Worm (Caenorhabditis elegans): ENCODE results near the gene gpx-3.

The gpx-3 gene

DNA sequence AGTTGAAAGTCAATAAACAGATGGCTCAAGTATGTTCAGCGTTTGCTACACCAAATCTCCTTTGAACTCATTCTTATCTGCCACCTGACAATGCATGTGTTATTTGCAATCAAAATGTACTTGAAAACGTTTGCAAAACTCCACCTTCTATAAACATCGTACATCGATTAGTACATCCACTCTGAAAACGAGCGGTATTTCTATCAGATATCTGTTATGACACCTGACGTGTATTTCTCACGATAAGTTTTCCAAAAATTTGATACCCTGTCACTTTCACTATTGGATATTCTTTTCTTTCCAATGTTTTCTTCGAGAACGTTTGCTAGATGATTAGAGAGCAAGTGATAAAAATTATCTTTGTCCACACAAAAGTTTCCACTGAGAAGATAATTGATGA, 43.3 kb upstream of the gpx-3 start:
- peak; percentile 21 for TF ChIP-seq tbx-2 (tag; optimal IDR thresholded peaks at IDR 0.05)
- TF ChIP-seq Y116A8C.19 (tag; optimal IDR thresholded peaks at IDR 0.05; ENCODE audit: borderline replicate concordance): no peak
- no peak for TF ChIP-seq unc-30 (tag; optimal IDR thresholded peaks at IDR 0.05)
- TF ChIP-seq nhr-237 (tag; optimal IDR thresholded peaks at IDR 0.05): no peak
- TF ChIP-seq fkh-10 (GFP tag; optimal IDR thresholded peaks at IDR 0.05): no peak
- no peak for TF ChIP-seq swsn-7 (tag; optimal IDR thresholded peaks at IDR 0.05)
- peak in 1 of 2 experiments; percentile 40 for TF ChIP-seq lsy-2 (tag; optimal IDR thresholded peaks at IDR 0.05)
- no peak for TF ChIP-seq mdl-1 (tag; optimal IDR thresholded peaks at IDR 0.05)
- TF ChIP-seq unc-130 (tag; optimal IDR thresholded peaks at IDR 0.05): peak; percentile 47
- TF ChIP-seq ceh-82 (tag; optimal IDR thresholded peaks at IDR 0.05): no peak
- TF ChIP-seq elt-3 (tag; optimal IDR thresholded peaks at IDR 0.05): peak in 1 of 6 experiments; percentile 24
- TF ChIP-seq mab-9 (GFP tag; IDR thresholded peaks at IDR 0.05): no peak
- no peak for TF ChIP-seq ceh-8 (GFP tag; optimal IDR thresholded peaks at IDR 0.05)
- no peak for TF ChIP-seq ets-5 (GFP tag; IDR thresholded peaks at IDR 0.05)
- no peak for TF ChIP-seq nhr-28 (tag; optimal IDR thresholded peaks at IDR 0.05)
- TF ChIP-seq pax-3 (tag; optimal IDR thresholded peaks at IDR 0.05): no peak
- TF ChIP-seq lin-14 (GFP tag; optimal IDR thresholded peaks at IDR 0.05): peak; percentile 55
- TF ChIP-seq nhr-12 (tag; optimal IDR thresholded peaks at IDR 0.05): no peak
- no peak for TF ChIP-seq fkh-4 (tag; optimal IDR thresholded peaks at IDR 0.05; ENCODE audit: borderline replicate concordance)
- no peak for TF ChIP-seq C34B4.2 (tag; optimal IDR thresholded peaks at IDR 0.05)
- TF ChIP-seq hpl-2 (GFP tag; optimal IDR thresholded peaks at IDR 0.05): no peak
- no peak for TF ChIP-seq ceh-63 (GFP tag; optimal IDR thresholded peaks at IDR 0.05)
- TF ChIP-seq ama-1 (optimal IDR thresholded peaks at IDR 0.05): no peak
- TF ChIP-seq blmp-1 (tag; optimal IDR thresholded peaks at IDR 0.05): no peak
- no peak for TF ChIP-seq alr-1 (tag; optimal IDR thresholded peaks at IDR 0.05; ENCODE audit: borderline replicate concordance)
- TF ChIP-seq hlh-4 (tag; optimal IDR thresholded peaks at IDR 0.05): no peak
- TF ChIP-seq unc-98 (GFP tag; IDR thresholded peaks at IDR 0.05): no peak
- TF ChIP-seq nhr-11 (tag; optimal IDR thresholded peaks at IDR 0.05): no peak
- no peak for TF ChIP-seq nhr-90 (tag; optimal IDR thresholded peaks at IDR 0.05; ENCODE audit: poor library complexity)
- TF ChIP-seq efl-1 (optimal IDR thresholded peaks at IDR 0.05): no peak
- peak in 1 of 2 experiments; percentile 56 for TF ChIP-seq efl-1 (GFP tag; optimal IDR thresholded peaks at IDR 0.05 in 1 of 2)
- TF ChIP-seq snu-23 (GFP tag; optimal IDR thresholded peaks at IDR 0.05): peak; percentile 5
- peak; percentile 17 for TF ChIP-seq nhr-20 (tag; optimal IDR thresholded peaks at IDR 0.05)
- TF ChIP-seq unc-62 (GFP tag; optimal IDR thresholded peaks at IDR 0.05): no peak
- TF ChIP-seq nhr-76 (tag; optimal IDR thresholded peaks at IDR 0.05): no peak
- TF ChIP-seq mep-1 (tag; optimal IDR thresholded peaks at IDR 0.05): peak; percentile 38
- TF ChIP-seq skn-1 (tag; optimal IDR thresholded peaks at IDR 0.05): no peak
- TF ChIP-seq nhr-71 (tag; optimal IDR thresholded peaks at IDR 0.05): peak; percentile 44

- no peak for TF ChIP-seq ces-1 (GFP tag; optimal IDR thresholded peaks at IDR 0.05)
- no peak for TF ChIP-seq fkh-4 (tag; optimal IDR thresholded peaks at IDR 0.05; ENCODE audit: borderline replicate concordance)
- TF ChIP-seq mdl-1 (tag; optimal IDR thresholded peaks at IDR 0.05): peak in 1 of 2 experiments; percentile 18
- no peak for TF ChIP-seq efl-1 (optimal IDR thresholded peaks at IDR 0.05)
- TF ChIP-seq efl-1 (GFP tag; optimal IDR thresholded peaks at IDR 0.05 in 1 of 2): peak in 1 of 2 experiments; percentile 89
- TF ChIP-seq vab-15 (tag; optimal IDR thresholded peaks at IDR 0.05): peak; percentile 64
- TF ChIP-seq nhr-20 (tag; optimal IDR thresholded peaks at IDR 0.05): peak; percentile 7
- TF ChIP-seq lin-15B (tag; optimal IDR thresholded peaks at IDR 0.05): no peak
- TF ChIP-seq mef-2 (tag; optimal IDR thresholded peaks at IDR 0.05): no peak
- no peak for TF ChIP-seq rnt-1 (tag; optimal IDR thresholded peaks at IDR 0.05)
- peak; percentile 39 for TF ChIP-seq lin-14 (GFP tag; optimal IDR thresholded peaks at IDR 0.05)
- TF ChIP-seq dpl-1 (GFP tag; optimal IDR thresholded peaks at IDR 0.05): no peak
- TF ChIP-seq hpl-2 (GFP tag; optimal IDR thresholded peaks at IDR 0.05): no peak
- TF ChIP-seq nhr-85 (tag): peak; percentile 44
- no peak for TF ChIP-seq lin-39 (tag; optimal IDR thresholded peaks at IDR 0.05)
- no peak for TF ChIP-seq mep-1 (tag; optimal IDR thresholded peaks at IDR 0.05)
- no peak for TF ChIP-seq unc-30 (tag; optimal IDR thresholded peaks at IDR 0.05)
- no peak for TF ChIP-seq nhr-19 (GFP tag; conservative IDR thresholded peaks at IDR 0.05)
- peak; percentile 39 for TF ChIP-seq snu-23 (GFP tag; optimal IDR thresholded peaks at IDR 0.05)
- TF ChIP-seq ceh-90 (tag; optimal IDR thresholded peaks at IDR 0.05): no peak
- TF ChIP-seq egl-27 (tag; optimal IDR thresholded peaks at IDR 0.05): no peak
- peak in 1 of 2 experiments; percentile 3 for TF ChIP-seq lin-35 (GFP tag; optimal IDR thresholded peaks at IDR 0.05)
- no peak for TF ChIP-seq nhr-12 (tag; optimal IDR thresholded peaks at IDR 0.05)
- TF ChIP-seq mab-9 (GFP tag; IDR thresholded peaks at IDR 0.05): no peak
- no peak for TF ChIP-seq aly-2 (tag; optimal IDR thresholded peaks at IDR 0.05)
- TF ChIP-seq ceh-63 (GFP tag; optimal IDR thresholded peaks at IDR 0.05): no peak
- no peak for TF ChIP-seq grh-1 (GFP tag; IDR thresholded peaks at IDR 0.05)
Measured at ce11 chrX:9546640-9547039, 41.1 kb upstream of the gpx-3 start.
